Worm (Caenorhabditis elegans) whole organism, L3 larva: ENCODE results near the gene C16C8.5.

ENCODE experiments used
- R02D3.7 ChIP-seq: fragments of 150-350 bp; optimal IDR thresholded peaks from 2 replicates; lab custom pipeline; 2014; ENCODE audit warnings: missing biosample characterization, missing genetic modification characterization
- aly-2 ChIP-seq: fragments of 150-350 bp; optimal IDR thresholded peaks from 2 replicates; lab custom pipeline; 2014; ENCODE audit warnings: missing biosample characterization, missing genetic modification characterization
- ceh-82 ChIP-seq: fragments of 150-350 bp; optimal IDR thresholded peaks from 2 replicates; lab custom pipeline; 2014; ENCODE audit warnings: missing biosample characterization, missing genetic modification characterization
- ceh-9 ChIP-seq: sonication (generic microtip); optimal IDR thresholded peaks from 2 replicates; lab custom pipeline; 2018; ENCODE audit warnings: missing biosample characterization, missing genetic modification characterization
- egl-5 ChIP-seq: fragments of 150-350 bp; optimal IDR thresholded peaks from 2 replicates; lab custom pipeline; 2017; ENCODE audit warnings: missing biosample characterization, missing genetic modification reagents, missing genetic modification characterization, inconsistent platforms
- elt-1 ChIP-seq: fragments of 150-350 bp; optimal IDR thresholded peaks from 2 replicates; lab custom pipeline; 2014; ENCODE audit warnings: missing biosample characterization, missing genetic modification characterization
- elt-2 ChIP-seq: sonication (generic microtip); optimal IDR thresholded peaks from 2 replicates; lab custom pipeline; 2016; ENCODE audit warnings: missing genetic modification reagents, mild to moderate bottlenecking, missing genetic modification characterization, missing compliant biosample characterization
- elt-3 ChIP-seq, 3 experiments: fragments of 150-350 bp in 1 of 3; sonication (generic microtip) in 2 of 3; optimal IDR thresholded peaks; 2 replicates in 2 of 3; 4 replicates in 1 of 3; lab custom pipeline; 2014 to 2017; ENCODE audit warnings: missing biosample characterization in 3 of 3, missing genetic modification characterization in 3 of 3
- eor-1 ChIP-seq, 2 experiments: fragments of 150-350 bp; optimal IDR thresholded peaks; 2 replicates each; lab custom pipeline; 2014 to 2018; ENCODE audit warnings: missing biosample characterization in 2 of 2, missing genetic modification characterization in 2 of 2
- fkh-2 ChIP-seq: fragments of 150-350 bp; optimal IDR thresholded peaks from 2 replicates; lab custom pipeline; 2014; ENCODE audit warnings: missing biosample characterization, missing genetic modification reagents, missing genetic modification characterization
- fos-1 ChIP-seq: fragments of 150-350 bp; optimal IDR thresholded peaks from 2 replicates; lab custom pipeline; 2014; ENCODE audit warnings: missing biosample characterization, missing genetic modification characterization
- hmg-11 ChIP-seq: sonication (generic microtip); optimal IDR thresholded peaks from 2 replicates; lab custom pipeline; 2016; ENCODE audit warnings: missing genetic modification characterization, missing compliant biosample characterization
- jun-1 ChIP-seq: fragments of 150-350 bp; optimal IDR thresholded peaks from 2 replicates; lab custom pipeline; 2014; ENCODE audit warnings: missing biosample characterization, missing genetic modification reagents, missing genetic modification characterization
- lin-15B ChIP-seq: fragments of 150-350 bp; optimal IDR thresholded peaks from 2 replicates; lab custom pipeline; 2014; ENCODE audit warnings: missing biosample characterization, missing genetic modification characterization
- lin-39 ChIP-seq: fragments of 150-350 bp; optimal IDR thresholded peaks from 2 replicates; lab custom pipeline; 2018; ENCODE audit warnings: missing biosample characterization, missing genetic modification reagents, missing genetic modification characterization
- lsy-12 ChIP-seq: sonication (generic microtip); optimal IDR thresholded peaks from 2 replicates; lab custom pipeline; 2016; ENCODE audit warnings: mild to moderate bottlenecking, missing genetic modification characterization, missing compliant biosample characterization
- mml-1 ChIP-seq: fragments of 150-350 bp; sonication (generic microtip); optimal IDR thresholded peaks from 3 replicates; lab custom pipeline; 2014; ENCODE audit warnings: missing biosample characterization, missing genetic modification characterization
- nfya-1 ChIP-seq: sonication (generic microtip); optimal IDR thresholded peaks from 2 replicates; lab custom pipeline; 2017; ENCODE audit warnings: missing genetic modification characterization, mild to moderate bottlenecking, missing compliant biosample characterization, antibody characterized with exemption, moderate library complexity; ENCODE audit not compliant: insufficient read depth
- nhr-11 ChIP-seq: fragments of 150-350 bp; optimal IDR thresholded peaks from 2 replicates; lab custom pipeline; 2014; ENCODE audit warnings: missing biosample characterization, missing genetic modification characterization
- nhr-25 ChIP-seq: sonication (generic microtip); optimal IDR thresholded peaks from 2 replicates; lab custom pipeline; 2017; ENCODE audit warnings: missing biosample characterization, missing genetic modification characterization
- nhr-28 ChIP-seq: fragments of 150-350 bp; optimal IDR thresholded peaks from 2 replicates; lab custom pipeline; 2014; ENCODE audit warnings: missing biosample characterization, missing genetic modification characterization
- nhr-67 ChIP-seq: fragments of 150-350 bp; optimal IDR thresholded peaks from 2 replicates; lab custom pipeline; 2014; ENCODE audit warnings: missing biosample characterization, missing genetic modification characterization
- nhr-76 ChIP-seq: fragments of 150-350 bp; sonication (generic microtip); optimal IDR thresholded peaks from 5 replicates; lab custom pipeline; 2014; ENCODE audit warnings: missing biosample characterization, missing genetic modification characterization
- nhr-77 ChIP-seq: fragments of 150-350 bp; optimal IDR thresholded peaks from 2 replicates; lab custom pipeline; 2014; ENCODE audit warnings: missing biosample characterization, missing genetic modification characterization
- pha-4 ChIP-seq: fragments of 150-350 bp; optimal IDR thresholded peaks from 2 replicates; lab custom pipeline; 2014; ENCODE audit warnings: missing biosample characterization, missing genetic modification reagents, missing genetic modification characterization
- pqm-1 ChIP-seq: fragments of 150-350 bp; optimal IDR thresholded peaks from 2 replicates; lab custom pipeline; 2017; ENCODE audit warnings: missing biosample characterization, missing genetic modification characterization, inconsistent platforms
- sea-2 ChIP-seq: fragments of 150-350 bp; sonication (generic microtip); optimal IDR thresholded peaks from 4 replicates; lab custom pipeline; 2014; ENCODE audit warnings: missing biosample characterization, missing genetic modification reagents, missing genetic modification characterization
- skn-1 ChIP-seq: fragments of 150-350 bp; optimal IDR thresholded peaks from 2 replicates; lab custom pipeline; 2014; ENCODE audit warnings: missing biosample characterization, missing genetic modification characterization
- snpc-4 ChIP-seq: fragments of 150-350 bp; optimal IDR thresholded peaks from 2 replicates; lab custom pipeline; 2014; ENCODE audit warnings: missing biosample characterization, missing genetic modification characterization
- tbx-2 ChIP-seq: sonication (generic microtip); optimal IDR thresholded peaks from 2 replicates; lab custom pipeline; 2016; ENCODE audit warnings: mild to moderate bottlenecking, missing genetic modification characterization, missing compliant biosample characterization
- unc-39 ChIP-seq: sonication (generic microtip); optimal IDR thresholded peaks from 4 replicates; lab custom pipeline; 2017; ENCODE audit warnings: missing biosample characterization, missing genetic modification characterization
- unc-62 ChIP-seq: fragments of 150-350 bp; sonication (generic microtip); optimal IDR thresholded peaks from 4 replicates; lab custom pipeline; 2014; ENCODE audit warnings: missing biosample characterization, missing genetic modification reagents, missing genetic modification characterization
- zag-1 ChIP-seq: fragments of 150-350 bp; optimal IDR thresholded peaks from 2 replicates; lab custom pipeline; 2014; ENCODE audit warnings: missing biosample characterization, missing genetic modification characterization
- ztf-11 ChIP-seq: fragments of 150-350 bp; optimal IDR thresholded peaks from 2 replicates; lab custom pipeline; 2014; ENCODE audit warnings: missing biosample characterization, missing genetic modification characterization

Gene C16C8.5

DNA sequence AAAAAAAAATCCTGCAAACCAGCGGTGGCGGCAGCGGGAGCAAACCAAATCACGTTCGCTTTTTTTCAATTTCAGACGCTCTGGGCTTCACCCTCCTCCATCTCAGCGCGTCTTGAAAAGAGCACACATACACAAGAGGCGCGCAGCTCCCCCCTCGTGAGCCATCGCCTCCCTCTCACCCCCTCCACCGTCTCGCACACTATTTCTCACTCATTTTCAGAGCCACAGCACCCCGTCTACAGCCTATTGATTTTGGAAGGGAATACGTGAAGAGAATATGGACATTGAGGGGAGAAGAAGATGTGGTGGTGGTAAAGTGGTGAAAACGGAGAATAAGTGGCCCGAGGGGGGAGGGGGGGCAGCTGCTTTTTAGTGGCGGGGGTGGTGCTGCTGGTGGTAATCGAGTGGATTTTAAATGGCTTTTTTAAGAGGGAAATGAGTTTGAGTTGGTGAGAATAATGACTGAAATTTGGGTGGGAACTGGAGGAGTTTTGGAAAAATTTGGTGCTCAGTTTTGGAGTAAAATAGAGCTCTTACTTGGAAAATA, 17.0 kb downstream of the C16C8.5 start (continued):
- TF ChIP-seq nhr-25 (no peak), nhr-11 (tag; lab: Kevin White, UChicago) (no peak), fos-1 (tag; lab: Kevin White, UChicago) (no peak), tbx-2 (tag; lab: Kevin White, UChicago) (no peak), nhr-77 (tag; lab: Kevin White, UChicago) (no peak), lin-15B (tag; lab: Kevin White, UChicago) (no peak), ceh-82 (no peak), sea-2 (peak; percentile 20), nhr-67 (tag; lab: Kevin White, UChicago) (no peak)

DNA sequence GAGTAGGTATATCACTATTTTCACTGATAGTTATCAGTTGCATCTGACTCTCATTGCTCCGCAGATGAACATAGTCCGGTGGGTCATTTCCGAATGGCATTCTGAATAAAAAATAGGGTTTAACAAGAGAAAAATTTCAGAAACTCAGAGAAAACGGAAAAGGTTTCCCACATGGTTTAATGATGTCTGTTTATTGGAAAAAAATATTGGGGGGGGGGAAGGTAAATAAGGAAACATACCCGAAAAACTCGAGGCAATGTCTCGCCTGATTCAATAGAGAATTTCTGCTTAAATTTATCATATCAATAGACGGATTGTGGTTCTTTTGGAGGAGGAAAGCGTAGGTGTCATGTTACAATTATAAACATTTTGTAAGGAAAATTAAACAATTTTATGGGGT, 19.8 kb downstream of the C16C8.5 start, which contains the start of gene nep-11:
Gene nep-11, minus strand, starts transcription at position 101 of the 400 bp plus-strand sequence.
- no peak for TF ChIP-seq skn-1 (tag; lab: Kevin White, UChicago)
- no peak for TF ChIP-seq elt-3 (tag; optimal IDR thresholded peaks at IDR 0.05; lab: Kevin White, UChicago)
- no peak for TF ChIP-seq zag-1 (tag; lab: Kevin White, UChicago)
- TF ChIP-seq, all 47 proteins: peak for 0

DNA sequence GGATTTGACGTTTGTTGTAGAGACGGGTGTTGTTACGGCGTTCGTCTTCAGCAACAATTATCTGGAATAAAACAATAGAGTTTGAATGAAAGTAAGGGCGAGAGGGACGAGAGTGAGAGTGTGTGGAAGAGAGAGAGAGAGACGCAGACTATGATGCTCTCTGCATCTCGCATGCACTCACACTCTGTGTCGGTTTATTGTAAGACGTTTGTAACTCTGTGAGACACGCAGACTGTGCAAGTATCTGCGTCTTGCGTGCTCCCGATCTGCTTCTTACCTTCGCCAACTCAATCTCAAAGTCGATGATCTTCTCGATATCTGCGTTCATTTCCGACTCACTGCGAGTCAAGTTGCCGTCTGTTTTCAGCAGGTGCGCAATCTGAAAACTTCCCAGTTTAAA, 22.2 kb downstream of the C16C8.5 start:
- no peak for TF ChIP-seq lin-39 (tag; lab: Kevin White, UChicago)
- TF ChIP-seq, all 47 proteins: peak for 0

DNA sequence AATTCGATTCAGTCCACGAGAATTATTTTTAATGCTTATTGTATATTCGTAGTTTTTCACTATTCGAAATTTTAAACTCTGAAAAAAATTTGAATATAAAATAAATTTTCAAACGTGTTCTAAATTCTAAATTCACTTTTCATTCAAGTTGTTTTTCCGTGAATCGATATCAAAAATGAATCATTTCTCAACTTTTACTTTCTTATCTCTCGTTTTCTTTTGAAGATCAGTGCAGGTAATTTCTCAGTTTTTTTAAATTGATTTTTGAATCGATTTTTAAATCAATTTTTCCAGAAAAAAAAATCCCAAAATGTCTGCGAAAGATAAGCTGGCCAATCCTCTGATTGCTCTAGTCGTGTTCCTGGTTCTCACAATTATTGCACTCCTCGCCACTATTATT, 28.7 kb downstream of the C16C8.5 start, which contains the start of gene nep-6:
Gene nep-6, plus strand, starts transcription at position 301 of the 400 bp plus-strand sequence.
- TF ChIP-seq jun-1 (no peak), aly-2 (tag; lab: Kevin White, UChicago) (no peak), tbx-2 (tag; lab: Kevin White, UChicago) (no peak), mml-1 (tag; lab: Kevin White, UChicago) (no peak), lin-15B (tag; lab: Kevin White, UChicago) (no peak), pha-4 (tag; lab: Kevin White, UChicago) (no peak), elt-2 (tag; lab: Kevin White, UChicago) (no peak), ceh-9 (tag; lab: Kevin White, UChicago) (no peak), unc-39 (no peak)

DNA sequence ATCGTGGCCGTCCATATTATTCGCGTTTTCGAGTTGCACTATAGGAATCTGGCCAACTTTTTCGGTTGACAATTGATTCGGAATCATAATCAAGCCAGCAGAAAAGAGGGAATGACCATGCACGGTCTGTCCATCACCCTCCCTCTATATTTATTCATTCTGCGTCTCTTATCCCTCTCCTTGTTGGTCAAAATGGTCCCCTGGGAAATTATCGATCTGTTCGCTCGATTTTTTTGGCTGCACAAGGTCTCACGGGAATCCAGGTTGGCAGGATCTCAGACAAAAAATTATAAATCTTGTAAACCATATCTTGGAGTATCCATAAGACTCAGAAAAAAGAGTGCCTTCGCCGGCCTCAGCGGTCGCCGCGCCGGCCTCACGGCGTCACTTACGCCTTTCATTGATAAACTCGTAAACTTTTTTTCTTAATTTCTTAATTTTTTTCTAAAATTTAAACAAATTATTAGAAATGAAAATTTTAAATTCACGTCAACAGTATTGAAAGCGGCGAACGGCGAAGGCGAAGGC, 30.7 kb downstream of the C16C8.5 start, which contains the start of the genes F18A12.7 and F18A12.2:
Gene F18A12.7, minus strand, starts transcription at position 101 of the 528 bp plus-strand sequence.
Gene F18A12.2, plus strand, starts transcription at position 478 of the 528 bp plus-strand sequence.
- TF ChIP-seq nhr-28, result no peak
- no peak for TF ChIP-seq ztf-11 (tag; lab: Kevin White, UChicago)
- TF ChIP-seq lsy-12 (tag; lab: Kevin White, UChicago), result no peak
- no peak for TF ChIP-seq egl-5 (tag; lab: Kevin White, UChicago)
- no peak for TF ChIP-seq nfya-1
- TF ChIP-seq eor-1 (tag; optimal IDR thresholded peaks at IDR 0.05; lab: Kevin White, UChicago), result no peak
- no peak for TF ChIP-seq elt-1 (tag; lab: Kevin White, UChicago)
- no peak for TF ChIP-seq elt-2 (tag; lab: Kevin White, UChicago)
- TF ChIP-seq pqm-1, result no peak
- TF ChIP-seq tbx-2 (tag; lab: Kevin White, UChicago), result no peak
- TF ChIP-seq mml-1 (tag; lab: Kevin White, UChicago), result no peak
- TF ChIP-seq pha-4 (tag; lab: Kevin White, UChicago), result no peak
- no peak for TF ChIP-seq fkh-2 (tag; lab: Kevin White, UChicago)
- TF ChIP-seq ceh-82, result no peak
- TF ChIP-seq R02D3.7 (tag; lab: Kevin White, UChicago), result no peak
- TF ChIP-seq nhr-11 (tag; lab: Kevin White, UChicago), result no peak
- no peak for TF ChIP-seq nhr-67 (tag; lab: Kevin White, UChicago)
- no peak for TF ChIP-seq zag-1 (tag; lab: Kevin White, UChicago)
- TF ChIP-seq, all 47 proteins: peak for 0

DNA sequence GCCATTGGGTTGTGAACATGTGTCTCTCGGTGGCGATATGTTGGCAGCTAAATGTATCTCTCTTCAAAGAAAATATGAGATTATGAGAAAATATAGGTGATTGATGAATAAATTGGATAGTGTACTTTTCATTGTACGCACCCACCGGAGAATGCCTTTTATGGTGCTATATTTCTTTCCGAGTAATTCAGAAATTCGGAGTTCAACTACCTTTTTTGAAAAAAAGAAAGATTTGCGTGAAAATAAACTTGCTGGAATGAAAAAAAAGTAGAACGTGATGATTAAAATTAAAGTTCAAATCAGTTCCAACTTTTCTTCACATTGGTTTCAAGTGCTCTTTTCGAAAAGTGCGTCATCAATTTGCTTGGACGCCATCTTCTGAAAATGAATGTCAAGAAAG, 41.6 kb downstream of the C16C8.5 start, which contains the start of gene nep-8:
Gene nep-8, plus strand, starts transcription at position 301 of the 400 bp plus-strand sequence.
- TF ChIP-seq nhr-76 (tag; lab: Kevin White, UChicago), result no peak
- TF ChIP-seq fkh-2 (tag; lab: Kevin White, UChicago), result no peak
- no peak for TF ChIP-seq snpc-4 (tag; lab: Kevin White, UChicago)
- TF ChIP-seq sea-2, result no peak
- no peak for TF ChIP-seq nhr-77 (tag; lab: Kevin White, UChicago)
- no peak for TF ChIP-seq ztf-11 (tag; lab: Kevin White, UChicago)
- no peak for TF ChIP-seq unc-62 (GFP tag; lab: Kevin White, UChicago)
- no peak for TF ChIP-seq nfya-1
- no peak for TF ChIP-seq hmg-11 (tag; lab: Kevin White, UChicago)
- no peak for TF ChIP-seq nhr-25
